Worm (Caenorhabditis elegans) whole organism, mixed stage, embryonic: ENCODE results near the gene Y39B6A.25.

ENCODE experiments used
- M03D4.4 ChIP-seq: sonication (generic microtip); optimal IDR thresholded peaks from 2 replicates; lab custom pipeline; 2017; ENCODE audit warnings: mild to moderate bottlenecking, missing genetic modification characterization, missing compliant biosample characterization
- bed-3 ChIP-seq: fragments of 200-800 bp; sonication (Bioruptor generic); optimal IDR thresholded peaks from 3 replicates; lab custom pipeline; 2018; ENCODE audit warnings: mild to moderate bottlenecking, missing genetic modification characterization, moderate library complexity, missing compliant biosample characterization
- blmp-1 ChIP-seq: fragments of 150-350 bp; optimal IDR thresholded peaks from 2 replicates; lab custom pipeline; 2014; ENCODE audit warnings: missing biosample characterization, missing genetic modification characterization
- ceh-39 ChIP-seq: fragments of 150-350 bp; optimal IDR thresholded peaks from 2 replicates; lab custom pipeline; 2014; ENCODE audit warnings: missing biosample characterization, missing genetic modification characterization
- ceh-43 ChIP-seq: fragments of 200-800 bp; sonication (Bioruptor generic); optimal IDR thresholded peaks from 2 replicates; lab custom pipeline; 2018; ENCODE audit warnings: mild to moderate bottlenecking, missing genetic modification characterization, moderate library complexity, missing compliant biosample characterization
- ceh-83 ChIP-seq: fragments of 200-800 bp; sonication (Bioruptor generic); optimal IDR thresholded peaks from 2 replicates; lab custom pipeline; 2018; ENCODE audit warnings: mild to moderate bottlenecking, missing genetic modification characterization, missing compliant biosample characterization
- ces-1 ChIP-seq: fragments of 150-350 bp; optimal IDR thresholded peaks from 2 replicates; lab custom pipeline; 2014; ENCODE audit warnings: missing biosample characterization, missing genetic modification reagents, missing genetic modification characterization
- cnd-1 ChIP-seq: fragments of 200-800 bp; sonication (Bioruptor generic); optimal IDR thresholded peaks from 2 replicates; lab custom pipeline; 2018; ENCODE audit warnings: mild to moderate bottlenecking, missing genetic modification characterization, missing compliant biosample characterization
- drap-1 ChIP-seq: fragments of 200-800 bp; sonication (Bioruptor generic); optimal IDR thresholded peaks from 3 replicates; lab custom pipeline; 2018; ENCODE audit warnings: mild to moderate bottlenecking, missing genetic modification characterization, missing compliant biosample characterization
- elt-3 ChIP-seq: fragments of 150-350 bp; optimal IDR thresholded peaks from 2 replicates; lab custom pipeline; 2014; ENCODE audit warnings: missing biosample characterization, missing genetic modification characterization
- ham-2 ChIP-seq: fragments of 200-800 bp; sonication (Bioruptor generic); optimal IDR thresholded peaks from 2 replicates; lab custom pipeline; 2018; ENCODE audit warnings: mild to moderate bottlenecking, missing genetic modification characterization, missing compliant biosample characterization
- lin-13 ChIP-seq: fragments of 150-350 bp; optimal IDR thresholded peaks from 2 replicates; lab custom pipeline; 2014; ENCODE audit warnings: missing biosample characterization, missing genetic modification characterization
- lin-32 ChIP-seq: fragments of 200-800 bp; sonication (Bioruptor generic); optimal IDR thresholded peaks from 2 replicates; lab custom pipeline; 2018; ENCODE audit warnings: mild to moderate bottlenecking, missing genetic modification characterization, missing compliant biosample characterization
- lsy-2 ChIP-seq: fragments of 150-350 bp; optimal IDR thresholded peaks from 2 replicates; lab custom pipeline; 2014; ENCODE audit warnings: missing biosample characterization, missing genetic modification characterization
- mab-5 ChIP-seq: fragments of 150-350 bp; optimal IDR thresholded peaks from 2 replicates; lab custom pipeline; 2014; ENCODE audit warnings: missing biosample characterization, missing genetic modification characterization
- mep-1 ChIP-seq: fragments of 150-350 bp; optimal IDR thresholded peaks from 2 replicates; lab custom pipeline; 2017; ENCODE audit warnings: missing biosample characterization, missing genetic modification reagents, missing genetic modification characterization, inconsistent platforms
- nhr-2 ChIP-seq: fragments of 150-350 bp; optimal IDR thresholded peaks from 2 replicates; lab custom pipeline; 2014; ENCODE audit warnings: missing biosample characterization, missing genetic modification characterization
- nhr-237 ChIP-seq: fragments of 150-350 bp; optimal IDR thresholded peaks from 2 replicates; lab custom pipeline; 2014; ENCODE audit warnings: missing biosample characterization, missing genetic modification characterization
- nhr-28 ChIP-seq: fragments of 150-350 bp; optimal IDR thresholded peaks from 2 replicates; lab custom pipeline; 2014; ENCODE audit warnings: missing biosample characterization, missing genetic modification characterization
- nhr-76 ChIP-seq: sonication (generic microtip); optimal IDR thresholded peaks from 2 replicates; lab custom pipeline; 2017; ENCODE audit warnings: missing biosample characterization, missing genetic modification characterization
- pha-4 ChIP-seq: fragments of 150-350 bp; optimal IDR thresholded peaks from 2 replicates; lab custom pipeline; 2018; ENCODE audit warnings: missing biosample characterization, missing genetic modification reagents, missing genetic modification characterization
- sem-2 ChIP-seq: fragments of 200-800 bp; sonication (Bioruptor generic); optimal IDR thresholded peaks from 2 replicates; lab custom pipeline; 2018; ENCODE audit warnings: mild to moderate bottlenecking, missing genetic modification characterization, missing compliant biosample characterization
- snpc-4 ChIP-seq: fragments of 150-350 bp; optimal IDR thresholded peaks from 2 replicates; lab custom pipeline; 2014; ENCODE audit warnings: missing biosample characterization, missing genetic modification characterization
- unc-120 ChIP-seq: sonication (generic microtip); optimal IDR thresholded peaks from 2 replicates; lab custom pipeline; 2017; ENCODE audit warnings: missing genetic modification characterization, missing compliant biosample characterization; ENCODE audit not compliant: poor library complexity, severe bottlenecking
- unc-39 ChIP-seq: fragments of 150-350 bp; optimal IDR thresholded peaks from 2 replicates; lab custom pipeline; 2014; ENCODE audit warnings: missing biosample characterization, missing genetic modification characterization
- unc-62 ChIP-seq: fragments of 150-350 bp; optimal IDR thresholded peaks from 2 replicates; lab custom pipeline; 2014; ENCODE audit warnings: missing biosample characterization, missing genetic modification reagents, missing genetic modification characterization
- zip-8 ChIP-seq: fragments of 150-350 bp; optimal IDR thresholded peaks from 2 replicates; lab custom pipeline; 2014; ENCODE audit warnings: missing biosample characterization, missing genetic modification characterization
- ztf-11 ChIP-seq: fragments of 150-350 bp; optimal IDR thresholded peaks from 2 replicates; lab custom pipeline; 2014; ENCODE audit warnings: missing biosample characterization, missing genetic modification characterization

Gene Y39B6A.25

DNA sequence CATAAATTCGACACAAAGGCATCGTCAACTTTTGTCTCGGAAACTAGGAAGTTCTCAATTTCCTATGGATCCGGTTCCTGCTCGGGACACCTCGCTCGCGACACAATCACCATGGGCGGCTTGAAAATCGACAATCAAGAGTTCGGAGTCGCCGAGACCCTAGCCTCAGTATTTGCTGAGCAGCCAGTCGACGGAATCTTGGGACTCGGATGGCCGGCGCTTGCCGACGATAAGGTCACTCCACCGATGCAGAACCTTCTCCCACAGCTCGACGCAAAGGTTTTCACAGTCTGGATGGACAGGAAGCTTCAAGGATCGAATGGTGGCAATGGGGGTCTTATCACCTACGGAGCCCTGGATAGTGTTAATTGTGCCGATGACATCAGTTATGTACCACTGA, 21.2 kb downstream of the Y39B6A.25 start:
- TF ChIP-seq ces-1 (GFP tag; lab: Kevin White, UChicago) (no peak), pha-4 (tag; lab: Kevin White, UChicago) (no peak), mab-5 (tag; lab: Kevin White, UChicago) (no peak), nhr-237 (tag; lab: Kevin White, UChicago) (no peak), mep-1 (tag; lab: Kevin White, UChicago) (no peak)

DNA sequence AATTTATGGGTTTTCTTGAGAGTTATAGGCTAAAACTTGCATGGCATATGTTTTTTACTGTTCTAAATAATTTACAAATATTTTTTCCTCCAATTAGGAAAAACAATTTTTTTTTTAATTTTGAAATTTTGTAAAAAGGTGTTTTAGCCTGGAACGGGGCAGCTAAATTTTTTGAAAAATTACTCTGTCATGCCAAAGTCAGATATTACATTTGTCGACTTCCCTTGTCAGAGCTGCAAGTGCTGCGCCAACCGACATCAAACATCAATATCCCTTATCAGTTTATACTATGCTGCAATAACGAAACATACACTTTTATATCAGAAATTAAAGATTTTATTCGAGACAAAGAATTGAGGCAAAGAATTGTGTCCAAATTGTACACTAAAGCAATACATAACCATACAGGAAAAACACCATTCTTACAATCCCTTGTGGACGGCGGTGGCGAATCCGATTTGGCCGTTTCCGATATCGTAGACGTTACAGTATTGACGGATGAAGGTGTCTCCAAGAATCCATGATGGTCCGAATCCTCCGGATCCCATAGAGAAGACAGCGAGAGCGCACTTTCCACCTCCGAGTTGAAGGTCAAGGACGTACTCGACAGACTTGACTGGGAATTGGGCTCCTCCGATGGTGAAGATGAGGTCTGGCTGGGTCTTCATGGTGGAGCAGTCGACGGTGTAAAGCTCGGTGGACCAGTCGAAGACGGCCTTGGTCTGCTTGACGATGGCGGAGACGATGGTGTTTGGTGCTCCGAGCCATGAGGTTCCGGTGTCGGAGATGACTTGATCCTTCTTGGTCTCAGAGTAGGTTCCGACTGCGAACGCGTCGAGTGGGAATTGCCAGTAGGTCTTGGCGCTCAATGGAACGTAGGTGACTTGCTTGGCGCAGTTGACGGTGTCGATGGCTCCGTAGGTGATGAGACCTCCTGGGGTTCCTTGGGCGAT, 23.2 kb downstream of the Y39B6A.25 start:
- no peak for TF ChIP-seq mab-5 (tag; lab: Kevin White, UChicago)
- no peak for TF ChIP-seq mep-1 (tag; lab: Kevin White, UChicago)
- TF ChIP-seq cnd-1 (tag; lab: Kevin White, UChicago): no peak
- no peak for TF ChIP-seq drap-1 (GFP tag; lab: Kevin White, UChicago)
- TF ChIP-seq pha-4 (tag; lab: Kevin White, UChicago): no peak
- TF ChIP-seq unc-120 (tag; lab: Kevin White, UChicago): no peak
- TF ChIP-seq lsy-2 (tag; lab: Kevin White, UChicago): no peak
- no peak for TF ChIP-seq elt-3

DNA sequence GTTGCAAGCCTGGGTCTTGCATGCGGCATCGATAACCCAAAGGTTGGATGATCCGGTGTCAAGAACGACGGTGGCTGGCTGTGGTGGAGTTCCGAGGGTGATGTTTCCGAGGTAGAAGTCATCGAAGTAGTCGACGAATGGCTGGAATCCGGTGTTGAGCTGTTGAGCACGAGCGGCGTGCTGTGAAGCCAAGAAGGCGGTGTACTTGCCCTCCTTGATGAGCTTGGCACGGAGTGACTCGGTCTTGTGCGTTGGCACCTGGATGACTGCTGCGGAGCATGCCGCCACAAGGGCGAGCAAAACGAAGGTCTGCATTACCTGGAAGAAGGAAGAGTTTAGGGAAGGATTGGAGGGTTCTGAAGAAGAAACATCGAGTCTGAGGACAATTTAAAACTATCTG, 24.2 kb downstream of the Y39B6A.25 start, which contains the start of gene asp-1:
Gene asp-1 (minus strand): TSS at position 315 of the 400 bp plus-strand sequence.
- no peak for TF ChIP-seq pha-4 (tag; lab: Kevin White, UChicago)
- TF ChIP-seq bed-3: no peak
- no peak for TF ChIP-seq M03D4.4 (tag; lab: Kevin White, UChicago)
- TF ChIP-seq cnd-1 (tag; lab: Kevin White, UChicago): no peak
- no peak for TF ChIP-seq lin-32
- TF ChIP-seq ceh-83 (GFP tag; lab: Kevin White, UChicago): no peak
- TF ChIP-seq drap-1 (GFP tag; lab: Kevin White, UChicago): peak; percentile 26

DNA sequence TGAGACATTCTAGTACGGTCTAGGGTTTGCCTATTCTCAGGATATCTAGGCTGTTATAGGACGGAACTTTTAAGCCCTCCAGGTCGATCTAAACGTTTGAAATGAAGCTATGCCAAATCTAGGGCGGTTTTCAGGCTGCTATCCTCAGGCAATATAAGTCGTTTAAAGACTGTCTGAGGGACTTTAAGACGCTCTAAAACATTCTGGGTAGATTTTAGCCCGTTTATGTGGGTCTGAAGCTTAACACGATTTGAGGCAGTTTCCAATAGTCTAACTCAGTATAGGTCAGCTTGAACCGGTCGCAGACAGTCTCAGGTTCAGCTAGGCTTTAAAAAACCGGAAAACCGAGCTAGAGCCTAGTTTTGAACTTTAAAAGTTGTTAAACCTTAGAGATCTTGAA, 24.6 kb downstream of the Y39B6A.25 start:
- TF ChIP-seq mab-5 (tag; lab: Kevin White, UChicago): no peak
- no peak for TF ChIP-seq snpc-4 (tag; lab: Kevin White, UChicago)
- TF ChIP-seq ces-1 (GFP tag; lab: Kevin White, UChicago): no peak
- TF ChIP-seq unc-62: no peak
- TF ChIP-seq unc-39 (tag; lab: Kevin White, UChicago): no peak
- no peak for TF ChIP-seq blmp-1 (tag; lab: Kevin White, UChicago)
- TF ChIP-seq zip-8: no peak
- TF ChIP-seq nhr-237 (tag; lab: Kevin White, UChicago): no peak
- no peak for TF ChIP-seq nhr-28 (tag; lab: Kevin White, UChicago)
- no peak for TF ChIP-seq ceh-43 (GFP tag; lab: Kevin White, UChicago)
- TF ChIP-seq ceh-83 (GFP tag; lab: Kevin White, UChicago): no peak
- no peak for TF ChIP-seq ztf-11 (tag; lab: Kevin White, UChicago)

DNA sequence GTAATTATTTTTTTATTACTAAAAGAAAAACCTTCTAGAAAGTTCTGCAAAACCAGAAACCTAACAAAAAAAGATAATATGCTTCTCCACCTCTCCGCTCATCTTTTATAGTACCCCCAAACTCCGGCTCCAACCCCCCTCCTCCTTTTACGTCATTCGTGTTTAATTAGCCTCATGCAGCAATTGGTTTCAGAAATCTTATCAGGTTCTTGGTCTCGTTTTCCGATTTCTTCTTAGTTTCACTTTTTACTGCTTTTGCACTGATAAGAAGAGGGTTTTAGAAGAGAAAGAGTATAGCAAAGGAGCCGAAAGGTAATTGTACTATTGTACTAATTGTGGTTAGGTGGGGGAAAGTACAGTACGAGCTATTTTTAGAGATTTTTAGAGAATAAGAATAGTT, 25.2 kb downstream of the Y39B6A.25 start:
- TF ChIP-seq lin-13 (tag; lab: Kevin White, UChicago): no peak
- TF ChIP-seq sem-2 (GFP tag; lab: Kevin White, UChicago): no peak
- TF ChIP-seq zip-8: no peak
- TF ChIP-seq nhr-76: no peak
- TF ChIP-seq lsy-2 (tag; lab: Kevin White, UChicago): no peak
- TF ChIP-seq ceh-39 (tag; lab: Kevin White, UChicago): no peak
- no peak for TF ChIP-seq ham-2 (GFP tag; lab: Kevin White, UChicago)
- TF ChIP-seq mep-1 (tag; lab: Kevin White, UChicago): no peak
- no peak for TF ChIP-seq nhr-2
- no peak for TF ChIP-seq unc-62
- TF ChIP-seq snpc-4 (tag; lab: Kevin White, UChicago): no peak
- TF ChIP-seq ces-1 (GFP tag; lab: Kevin White, UChicago): no peak
- TF ChIP-seq bed-3: no peak
- no peak for TF ChIP-seq unc-120 (tag; lab: Kevin White, UChicago)
- no peak for TF ChIP-seq cnd-1 (tag; lab: Kevin White, UChicago)
